Worm (Caenorhabditis elegans) whole organism, early embryonic: Measurements from ENCODE around the gene pho-7.

ENCODE experiments used
- B0310.2 ChIP-seq: sonication (generic microtip); optimal IDR thresholded peaks from 2 replicates; lab custom pipeline; 2016; ENCODE audit warnings: mild to moderate bottlenecking, missing genetic modification characterization, missing compliant biosample characterization
- F13C5.2 ChIP-seq: sonication (generic microtip); optimal IDR thresholded peaks from 2 replicates; lab custom pipeline; 2017; ENCODE audit warnings: mild to moderate bottlenecking, missing genetic modification characterization, inconsistent platforms, missing compliant biosample characterization
- aly-1 ChIP-seq: sonication (generic microtip); optimal IDR thresholded peaks from 2 replicates; lab custom pipeline; 2016; ENCODE audit warnings: missing genetic modification characterization, missing compliant biosample characterization
- ama-1 ChIP-seq: fragments of 150-350 bp; optimal IDR thresholded peaks from 2 replicates; lab custom pipeline; 2014
- ceh-13 ChIP-seq: fragments of 200-800 bp; sonication (Bioruptor generic); optimal IDR thresholded peaks from 2 replicates; lab custom pipeline; 2018; ENCODE audit warnings: mild to moderate bottlenecking, missing genetic modification characterization, missing compliant biosample characterization
- ceh-36 ChIP-seq: sonication (generic microtip); optimal IDR thresholded peaks from 2 replicates; lab custom pipeline; 2016; ENCODE audit warnings: missing genetic modification characterization, inconsistent platforms, missing compliant biosample characterization
- ets-7 ChIP-seq: sonication (generic microtip); optimal IDR thresholded peaks from 2 replicates; lab custom pipeline; 2016; ENCODE audit warnings: missing genotype, missing genetic modification characterization, missing compliant biosample characterization
- flt-1 ChIP-seq: fragments of 200-800 bp; sonication (Bioruptor generic); IDR thresholded peaks from 2 replicates; pipeline ENCODE4 v1.3.6; 2022; ENCODE audit warnings: missing genetic modification characterization, missing compliant biosample characterization
- hmbx-1 ChIP-seq: sonication (generic microtip); optimal IDR thresholded peaks from 2 replicates; lab custom pipeline; 2016; ENCODE audit warnings: mild to moderate bottlenecking, missing genetic modification characterization, missing compliant biosample characterization
- hmg-4 ChIP-seq: fragments of 200-800 bp; sonication (Bioruptor generic); optimal IDR thresholded peaks from 2 replicates; lab custom pipeline; 2018; ENCODE audit warnings: mild to moderate bottlenecking, missing genetic modification characterization, missing compliant biosample characterization
- hnd-1 ChIP-seq: sonication (generic microtip); optimal IDR thresholded peaks from 2 replicates; lab custom pipeline; 2016; ENCODE audit warnings: missing genetic modification characterization, missing compliant biosample characterization
- pes-1 ChIP-seq: fragments of 200-800 bp; sonication (Bioruptor generic); IDR thresholded peaks from 2 replicates; pipeline ENCODE4 v1.3.6; 2022; ENCODE audit warnings: missing genetic modification reagents, missing genetic modification characterization, missing compliant biosample characterization
- scrt-1 ChIP-seq: fragments of 200-800 bp; sonication (Bioruptor generic); IDR thresholded peaks from 2 replicates; pipeline ENCODE4 v1.3.6; 2022; ENCODE audit warnings: missing genetic modification characterization, missing compliant biosample characterization
- sea-1 ChIP-seq: fragments of 200-800 bp; sonication (Bioruptor generic); conservative IDR thresholded peaks from 2 replicates; pipeline ENCODE4 v1.3.6; 2022; ENCODE audit warnings: missing genetic modification characterization, missing compliant biosample characterization
- tbx-11 ChIP-seq: fragments of 200-800 bp; sonication (Bioruptor generic); IDR thresholded peaks from 2 replicates; pipeline ENCODE4 v1.3.6; 2022; ENCODE audit warnings: missing genetic modification characterization, missing compliant biosample characterization
- tbx-37 ChIP-seq: fragments of 200-800 bp; sonication (Bioruptor generic); conservative IDR thresholded peaks from 2 replicates; pipeline ENCODE4 v1.3.6; 2022; ENCODE audit warnings: missing genetic modification reagents, missing genetic modification characterization, missing compliant biosample characterization
- tra-4 ChIP-seq: sonication (generic microtip); optimal IDR thresholded peaks from 2 replicates; lab custom pipeline; 2017; ENCODE audit warnings: missing genetic modification characterization, missing compliant biosample characterization

Gene pho-7

ce11 chrX:10961724-10962123 is 20.6 kb upstream of the pho-7 start:
- TF ChIP-seq hnd-1 (tag; lab: Kevin White, UChicago): no peak
- TF ChIP-seq aly-1 (tag; lab: Kevin White, UChicago): no peak
- TF ChIP-seq pes-1: no peak
- no peak for TF ChIP-seq tbx-11 (GFP tag; lab: Robert Waterston, UW)
- no peak for TF ChIP-seq ama-1
- no peak for TF ChIP-seq hmbx-1
- TF ChIP-seq scrt-1 (GFP tag; lab: Robert Waterston, UW): no peak
- TF ChIP-seq ets-7 (tag; lab: Kevin White, UChicago): no peak
- TF ChIP-seq hmg-4 (GFP tag; lab: Kevin White, UChicago): no peak
- TF ChIP-seq B0310.2 (tag; lab: Kevin White, UChicago): no peak

DNA sequence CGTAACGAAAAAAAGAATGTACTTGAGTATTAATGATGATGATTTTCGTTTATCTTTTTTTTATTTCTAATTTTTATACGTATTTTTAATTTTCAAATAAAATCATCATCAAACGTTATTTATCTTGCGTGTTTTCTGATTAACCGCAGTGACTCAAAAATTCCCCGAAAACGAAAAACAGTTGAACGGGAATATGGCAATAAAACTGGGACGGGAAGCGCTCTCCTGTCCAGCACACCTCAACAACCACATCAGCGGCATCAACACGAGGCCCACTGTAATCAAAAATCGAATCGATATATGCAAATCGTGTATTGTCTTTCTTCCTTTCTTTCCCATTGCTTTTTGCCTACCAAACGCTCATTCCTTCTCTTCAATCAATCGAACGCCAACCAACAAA is 18.0 kb upstream of the pho-7 start, which contains the start of gene K09C8.2:
K09C8.2 (plus strand) TSS at position 301 of the 400 bp plus-strand sequence.
- TF ChIP-seq hmbx-1 (no peak), tbx-11 (GFP tag; lab: Robert Waterston, UW) (no peak), pes-1 (no peak), sea-1 (GFP tag; lab: Robert Waterston, UW) (no peak), ceh-36 (tag; lab: Kevin White, UChicago) (no peak)

DNA sequence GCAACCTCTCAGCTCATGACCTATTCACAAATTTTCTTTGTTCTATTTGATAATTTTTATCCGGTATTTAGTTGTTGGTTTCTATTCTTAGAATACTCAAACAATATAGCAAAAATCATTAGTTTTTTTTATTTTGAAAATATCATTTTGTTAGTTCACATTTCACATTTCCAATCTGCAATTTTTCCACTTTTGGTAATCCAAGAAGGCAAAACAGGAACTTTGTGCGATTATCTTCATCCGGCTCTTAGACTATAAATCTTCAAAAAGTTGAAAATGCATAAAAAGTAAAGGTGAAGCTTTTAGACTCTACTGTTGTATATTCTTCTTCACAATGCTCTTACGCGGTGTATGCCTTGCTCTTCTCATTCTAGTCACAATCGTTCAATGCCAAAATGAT is 17.3 kb upstream of the pho-7 start, which contains the start of gene nlp-19:
nlp-19 (plus strand) TSS at position 301 of the 400 bp plus-strand sequence.
- TF ChIP-seq tra-4 (tag; lab: Kevin White, UChicago) (no peak), ceh-13 (GFP tag; lab: Kevin White, UChicago) (no peak), flt-1 (GFP tag; lab: Robert Waterston, UW) (no peak), pes-1 (no peak)

ce11 chrX:10956972-10957678 is 16.0 kb upstream of the pho-7 start:
- TF ChIP-seq hnd-1 (tag; lab: Kevin White, UChicago) (no peak), ceh-13 (GFP tag; lab: Kevin White, UChicago) (no peak), ama-1 (no peak), ceh-36 (tag; lab: Kevin White, UChicago) (no peak)

DNA sequence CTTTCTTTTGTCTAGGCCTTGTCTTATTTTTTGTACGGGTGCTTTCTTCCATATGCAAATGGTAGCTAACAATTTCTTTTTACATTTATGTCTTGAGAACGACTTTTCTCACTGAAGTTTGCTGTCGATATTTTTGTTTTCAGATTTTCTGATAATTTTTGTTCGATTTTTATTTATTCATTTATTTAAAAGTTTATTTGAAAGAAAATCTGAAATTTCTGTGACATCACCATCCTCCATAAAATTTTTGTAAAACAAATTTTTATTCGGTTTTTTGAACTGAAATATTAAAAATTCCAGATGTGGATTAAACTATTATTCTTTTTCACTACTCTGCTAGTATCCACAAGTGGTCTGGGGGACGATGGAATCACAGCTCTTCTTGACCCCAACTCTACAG is 12.7 kb upstream of the pho-7 start, which contains the start of gene pbo-4:
pbo-4 (plus strand) TSS at position 301 of the 400 bp plus-strand sequence.
- TF ChIP-seq ama-1 (no peak), flt-1 (GFP tag; lab: Robert Waterston, UW) (no peak), tbx-11 (GFP tag; lab: Robert Waterston, UW) (no peak), hmbx-1 (no peak), tbx-37 (no peak), hmg-4 (GFP tag; lab: Kevin White, UChicago) (no peak), ceh-13 (GFP tag; lab: Kevin White, UChicago) (no peak), aly-1 (tag; lab: Kevin White, UChicago) (no peak), sea-1 (GFP tag; lab: Robert Waterston, UW) (no peak), F13C5.2 (tag; lab: Kevin White, UChicago) (no peak), ceh-36 (tag; lab: Kevin White, UChicago) (no peak), ets-7 (tag; lab: Kevin White, UChicago) (no peak)

- TF ChIP-seq flt-1 (GFP tag; lab: Robert Waterston, UW) (no peak), ets-7 (tag; lab: Kevin White, UChicago) (no peak)
Measured at ce11 chrX:10951922-10952321, 10.8 kb upstream of the pho-7 start.

ce11 chrX:10951168-10951567 is 10.0 kb upstream of the pho-7 start, which contains the start of gene K09C8.7:
Gene K09C8.7, minus strand, starts transcription at chrX:10951393.
- TF ChIP-seq aly-1 (tag; lab: Kevin White, UChicago): no peak
- TF ChIP-seq pes-1: no peak
- no peak for TF ChIP-seq scrt-1 (GFP tag; lab: Robert Waterston, UW)
- no peak for TF ChIP-seq F13C5.2 (tag; lab: Kevin White, UChicago)
- TF ChIP-seq tra-4 (tag; lab: Kevin White, UChicago): no peak
- no peak for TF ChIP-seq hnd-1 (tag; lab: Kevin White, UChicago)
- TF ChIP-seq hmbx-1: no peak
- TF ChIP-seq B0310.2 (tag; lab: Kevin White, UChicago): no peak
- no peak for TF ChIP-seq flt-1 (GFP tag; lab: Robert Waterston, UW)
- TF ChIP-seq tbx-11 (GFP tag; lab: Robert Waterston, UW): no peak
- TF ChIP-seq ceh-36 (tag; lab: Kevin White, UChicago): no peak
- TF ChIP-seq ets-7 (tag; lab: Kevin White, UChicago): no peak
- no peak for TF ChIP-seq hmg-4 (GFP tag; lab: Kevin White, UChicago)
- no peak for TF ChIP-seq ceh-13 (GFP tag; lab: Kevin White, UChicago)
- TF ChIP-seq tbx-37: no peak
- no peak for TF ChIP-seq sea-1 (GFP tag; lab: Robert Waterston, UW)
- TF ChIP-seq ama-1: no peak

- TF ChIP-seq hnd-1 (tag; lab: Kevin White, UChicago) (no peak), tra-4 (tag; lab: Kevin White, UChicago) (no peak), hmg-4 (GFP tag; lab: Kevin White, UChicago) (no peak), pes-1 (no peak), tbx-37 (no peak), F13C5.2 (tag; lab: Kevin White, UChicago) (no peak), ama-1 (no peak), ets-7 (tag; lab: Kevin White, UChicago) (no peak), B0310.2 (tag; lab: Kevin White, UChicago) (no peak), sea-1 (GFP tag; lab: Robert Waterston, UW) (no peak), aly-1 (tag; lab: Kevin White, UChicago) (no peak), ceh-13 (GFP tag; lab: Kevin White, UChicago) (no peak)
Measured at ce11 chrX:10948852-10949251, 7.7 kb upstream of the pho-7 start, which contains the start of gene T21B6.3. Gene T21B6.3, minus strand, starts transcription at chrX:10948952.
